Worm (Caenorhabditis elegans) whole organism, L1 larva: Measurements from ENCODE around the gene B0563.6.

Experiments
- Y116A8C.19 ChIP-seq: sonication (generic microtip); optimal IDR thresholded peaks from 2 replicates; lab custom pipeline; 2016; ENCODE audit warnings: missing compliant biosample characterization, missing genetic modification characterization, borderline replicate concordance
- alr-1 ChIP-seq: fragments of 200-800 bp; sonication (Bioruptor generic); optimal IDR thresholded peaks from 2 replicates; lab custom pipeline; 2018; ENCODE audit warnings: borderline replicate concordance, mild to moderate bottlenecking, missing genetic modification characterization, missing compliant biosample characterization
- blmp-1 ChIP-seq: fragments of 150-350 bp; optimal IDR thresholded peaks from 2 replicates; lab custom pipeline; 2014; ENCODE audit warnings: missing biosample characterization, missing genetic modification characterization
- ceh-63 ChIP-seq: fragments of 200-800 bp; sonication (Bioruptor generic); optimal IDR thresholded peaks from 2 replicates; lab custom pipeline; 2018; ENCODE audit warnings: mild to moderate bottlenecking, missing genetic modification characterization, missing compliant biosample characterization
- ceh-8 ChIP-seq: fragments of 200-800 bp; sonication (Bioruptor generic); optimal IDR thresholded peaks from 2 replicates; lab custom pipeline; 2018; ENCODE audit warnings: mild to moderate bottlenecking, missing genetic modification characterization, moderate library complexity, missing compliant biosample characterization
- ceh-82 ChIP-seq, 3 experiments: fragments of 150-350 bp in 1 of 3; sonication (generic microtip) in 2 of 3; optimal IDR thresholded peaks; 2 replicates each; lab custom pipeline; 2014 to 2017; ENCODE audit warnings: missing biosample characterization in 3 of 3, missing genetic modification characterization in 3 of 3
- ces-1 ChIP-seq: fragments of 150-350 bp; optimal IDR thresholded peaks from 2 replicates; lab custom pipeline; 2014; ENCODE audit warnings: missing biosample characterization, missing genetic modification reagents, missing genetic modification characterization
- efl-1 ChIP-seq, 4 experiments: fragments of 150-350 bp; optimal IDR thresholded peaks in 3 of 4; peaks in 1 of 4; 1 replicate in 1 of 4; 2 replicates in 3 of 4; lab custom pipeline; 2014; ENCODE audit warnings: missing biosample characterization in 2 of 4, missing genetic modification characterization in 2 of 4, missing genetic modification reagents in 2 of 4
- egl-27 ChIP-seq, 2 experiments: fragments of 150-350 bp in 1 of 2; sonication (generic microtip); optimal IDR thresholded peaks; 3 replicates each; lab custom pipeline; 2017 to 2018; ENCODE audit warnings: missing biosample characterization in 2 of 2, missing genetic modification characterization in 2 of 2, missing genetic modification reagents in 2 of 2
- elt-3 ChIP-seq, 6 experiments: fragments of 150-350 bp in 1 of 6; sonication (generic microtip); optimal IDR thresholded peaks; 2 replicates each; lab custom pipeline; 2017 to 2018; ENCODE audit warnings: missing biosample characterization in 6 of 6, missing genetic modification characterization in 6 of 6, inconsistent platforms in 1 of 6
- fkh-10 ChIP-seq: sonication (generic microtip); optimal IDR thresholded peaks from 2 replicates; lab custom pipeline; 2017; ENCODE audit warnings: missing biosample characterization, missing genetic modification reagents, missing genetic modification characterization
- fkh-8 ChIP-seq: sonication (generic microtip); optimal IDR thresholded peaks from 2 replicates; lab custom pipeline; 2016; ENCODE audit warnings: mild to moderate bottlenecking, missing genetic modification characterization, missing compliant biosample characterization
- fos-1 ChIP-seq: fragments of 150-350 bp; optimal IDR thresholded peaks from 2 replicates; lab custom pipeline; 2014; ENCODE audit warnings: missing biosample characterization, missing genetic modification characterization
- hlh-17 ChIP-seq: fragments of 200-800 bp; sonication (Bioruptor generic); optimal IDR thresholded peaks from 2 replicates; lab custom pipeline; 2018; ENCODE audit warnings: missing genetic modification characterization, mild to moderate bottlenecking, missing compliant biosample characterization, moderate library complexity, borderline replicate concordance
- irx-1 ChIP-seq: sonication (generic microtip); optimal IDR thresholded peaks from 2 replicates; lab custom pipeline; 2016; ENCODE audit warnings: missing genetic modification characterization, missing compliant biosample characterization
- jun-1 ChIP-seq: fragments of 150-350 bp; optimal IDR thresholded peaks from 2 replicates; lab custom pipeline; 2014; ENCODE audit warnings: missing biosample characterization, missing genetic modification reagents, missing genetic modification characterization
- lin-13 ChIP-seq: fragments of 150-350 bp; optimal IDR thresholded peaks from 2 replicates; lab custom pipeline; 2014; ENCODE audit warnings: missing biosample characterization, missing genetic modification reagents, missing genetic modification characterization
- lin-39 ChIP-seq: fragments of 150-350 bp; optimal IDR thresholded peaks from 2 replicates; lab custom pipeline; 2014; ENCODE audit warnings: missing biosample characterization, missing genetic modification reagents, missing genetic modification characterization
- lir-3 ChIP-seq: sonication (generic microtip); optimal IDR thresholded peaks from 2 replicates; lab custom pipeline; 2016; ENCODE audit warnings: mild to moderate bottlenecking, missing genetic modification characterization, moderate library complexity, missing compliant biosample characterization; ENCODE audit not compliant: poor library complexity
- nhr-19 ChIP-seq: fragments of 200-800 bp; sonication (Bioruptor generic); conservative IDR thresholded peaks from 2 replicates; pipeline ENCODE4 v1.3.6; 2022; ENCODE audit warnings: missing genetic modification characterization, missing compliant biosample characterization
- nhr-20 ChIP-seq: sonication (generic microtip); optimal IDR thresholded peaks from 2 replicates; lab custom pipeline; 2016; ENCODE audit warnings: mild to moderate bottlenecking, missing genetic modification characterization, missing compliant biosample characterization
- nhr-237 ChIP-seq: fragments of 150-350 bp; optimal IDR thresholded peaks from 2 replicates; lab custom pipeline; 2014; ENCODE audit warnings: missing biosample characterization, missing genetic modification characterization
- nhr-28 ChIP-seq: fragments of 150-350 bp; optimal IDR thresholded peaks from 2 replicates; lab custom pipeline; 2014; ENCODE audit warnings: missing biosample characterization, missing genetic modification characterization
- nhr-71 ChIP-seq: sonication (generic microtip); optimal IDR thresholded peaks from 2 replicates; lab custom pipeline; 2016; ENCODE audit warnings: mild to moderate bottlenecking, missing genetic modification characterization, moderate library complexity, missing compliant biosample characterization
- nhr-85 ChIP-seq: sonication (generic microtip); peaks from one replicate; lab custom pipeline; 2016; ENCODE audit warnings: missing genetic modification characterization, inconsistent platforms, missing compliant biosample characterization
- nhr-90 ChIP-seq: sonication (generic microtip); optimal IDR thresholded peaks from 2 replicates; lab custom pipeline; 2016; ENCODE audit warnings: mild to moderate bottlenecking, missing genetic modification characterization, missing compliant biosample characterization; ENCODE audit not compliant: poor library complexity
- pag-3 ChIP-seq: sonication (generic microtip); optimal IDR thresholded peaks from 2 replicates; lab custom pipeline; 2017; ENCODE audit warnings: missing genetic modification characterization, mild to moderate bottlenecking, missing compliant biosample characterization, antibody characterized with exemption, borderline replicate concordance; ENCODE audit not compliant: insufficient read depth
- pqm-1 ChIP-seq: sonication (generic microtip); optimal IDR thresholded peaks from 3 replicates; lab custom pipeline; 2017; ENCODE audit warnings: missing biosample characterization, missing genetic modification characterization
- rnt-1 ChIP-seq: sonication (generic microtip); optimal IDR thresholded peaks from 2 replicates; lab custom pipeline; 2016; ENCODE audit warnings: mild to moderate bottlenecking, missing genetic modification characterization, moderate library complexity, missing compliant biosample characterization
- sox-4 ChIP-seq: sonication (generic microtip); optimal IDR thresholded peaks from 2 replicates; lab custom pipeline; 2016; ENCODE audit warnings: missing genetic modification characterization, missing compliant biosample characterization
- sup-37 ChIP-seq: fragments of 200-800 bp; sonication (Bioruptor generic); optimal IDR thresholded peaks from 2 replicates; lab custom pipeline; 2018; ENCODE audit warnings: mild to moderate bottlenecking, missing genetic modification characterization, missing compliant biosample characterization
- swsn-7 ChIP-seq: sonication (generic microtip); optimal IDR thresholded peaks from 2 replicates; lab custom pipeline; 2016; ENCODE audit warnings: missing genetic modification characterization, missing compliant biosample characterization
- tbx-2 ChIP-seq: sonication (generic microtip); optimal IDR thresholded peaks from 2 replicates; lab custom pipeline; 2016; ENCODE audit warnings: missing genetic modification characterization, missing compliant biosample characterization
- unc-98 ChIP-seq: fragments of 200-800 bp; sonication (Bioruptor generic); IDR thresholded peaks from 2 replicates; pipeline ENCODE4 v1.3.6; 2022; ENCODE audit warnings: missing genetic modification characterization, missing compliant biosample characterization
- xbp-1 ChIP-seq: sonication (generic microtip); optimal IDR thresholded peaks from 2 replicates; lab custom pipeline; 2016; ENCODE audit warnings: missing genetic modification characterization, missing compliant biosample characterization
- zag-1 ChIP-seq: fragments of 150-350 bp; optimal IDR thresholded peaks from 2 replicates; lab custom pipeline; 2014; ENCODE audit warnings: missing biosample characterization, missing genetic modification characterization
- ztf-4 ChIP-seq: fragments of 150-350 bp; optimal IDR thresholded peaks from 2 replicates; lab custom pipeline; 2014; ENCODE audit warnings: missing biosample characterization, missing genetic modification characterization

Gene B0563.6

DNA sequence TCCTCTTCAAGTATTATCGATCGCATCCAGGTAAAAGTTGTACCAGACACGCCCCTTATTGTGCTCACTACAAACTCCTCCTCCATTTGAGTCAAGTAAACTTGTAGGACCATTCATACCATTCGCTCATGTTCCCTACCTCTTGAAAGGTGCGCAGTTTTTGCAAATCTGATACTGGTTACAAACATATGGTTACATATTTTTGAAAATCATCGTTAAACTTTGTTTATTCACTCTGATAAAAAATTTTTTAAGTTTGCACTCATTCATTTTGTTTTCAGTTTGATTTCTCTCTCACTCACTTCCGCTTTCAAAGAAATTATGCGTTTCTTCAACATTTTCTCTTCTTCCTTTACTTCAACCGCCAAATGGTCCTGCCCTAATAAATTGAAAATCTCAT lies 33.7 kb downstream of the B0563.6 start, which contains the start of gene B0563.1:
Gene B0563.1, plus strand, starts transcription at position 301 of the 400 bp plus-strand sequence.
- TF ChIP-seq zag-1, result no peak
- no peak for TF ChIP-seq jun-1
- TF ChIP-seq efl-1 (optimal IDR thresholded peaks at IDR 0.05; lab: Kevin White, UChicago), result no peak
- TF ChIP-seq efl-1 (GFP tag; optimal IDR thresholded peaks at IDR 0.05 in 1 of 2; lab: Kevin White, UChicago), result peak in 1 of 2 experiments; percentile 24

- no peak for TF ChIP-seq nhr-71 (tag; lab: Kevin White, UChicago)
- no peak for TF ChIP-seq lin-13
- no peak for TF ChIP-seq ztf-4 (tag; lab: Kevin White, UChicago)
- TF ChIP-seq unc-98 (GFP tag; lab: Robert Waterston, UW), result no peak
- no peak for TF ChIP-seq nhr-237 (tag; lab: Kevin White, UChicago)
- TF ChIP-seq fkh-10 (GFP tag; lab: Kevin White, UChicago), result no peak
- TF ChIP-seq sup-37, result no peak
- TF ChIP-seq nhr-28 (tag; lab: Kevin White, UChicago), result no peak
- no peak for TF ChIP-seq jun-1
- no peak for TF ChIP-seq fos-1 (tag; lab: Kevin White, UChicago)
- TF ChIP-seq ceh-82 (tag; optimal IDR thresholded peaks at IDR 0.05; lab: Kevin White, UChicago), result no peak
- TF ChIP-seq nhr-20 (tag; lab: Kevin White, UChicago), result no peak
- TF ChIP-seq nhr-90 (tag; lab: Kevin White, UChicago), result no peak
- TF ChIP-seq rnt-1 (tag; lab: Kevin White, UChicago), result no peak
- no peak for TF ChIP-seq irx-1
- no peak for TF ChIP-seq Y116A8C.19 (tag; lab: Kevin White, UChicago)
- TF ChIP-seq lir-3 (tag; lab: Kevin White, UChicago), result no peak
- no peak for TF ChIP-seq sox-4
- TF ChIP-seq swsn-7 (tag; lab: Kevin White, UChicago), result no peak
Measured at ce11 chrX:9172278-9172677, 34.8 kb downstream of the B0563.6 start, which contains the start of gene B0563.18. TSS of gene B0563.18 (plus strand) at chrX:9172578.

- TF ChIP-seq nhr-28 (tag; lab: Kevin White, UChicago) (no peak), alr-1 (tag; lab: Kevin White, UChicago) (no peak), ces-1 (GFP tag; lab: Kevin White, UChicago) (no peak), tbx-2 (no peak), nhr-19 (GFP tag; lab: Robert Waterston, UW) (no peak), blmp-1 (tag; lab: Kevin White, UChicago) (no peak), elt-3 (tag; optimal IDR thresholded peaks at IDR 0.05; lab: Kevin White, UChicago) (no peak)
Measured at ce11 chrX:9172733-9173132, 35.2 kb downstream of the B0563.6 start.

ce11 chrX:9174409-9174808 lies 36.9 kb downstream of the B0563.6 start, which contains the start of gene B0563.8:
TSS of gene B0563.8 (minus strand) at chrX:9174509.
- TF ChIP-seq ceh-63, result no peak
- TF ChIP-seq nhr-20 (tag; lab: Kevin White, UChicago), result no peak
- TF ChIP-seq ceh-8 (GFP tag; lab: Kevin White, UChicago), result no peak
- no peak for TF ChIP-seq swsn-7 (tag; lab: Kevin White, UChicago)
- no peak for TF ChIP-seq sox-4
- no peak for TF ChIP-seq pag-3 (tag; lab: Kevin White, UChicago)
- TF ChIP-seq lin-13, result no peak
- no peak for TF ChIP-seq blmp-1 (tag; lab: Kevin White, UChicago)
- TF ChIP-seq nhr-85 (tag; lab: Kevin White, UChicago), result no peak
- TF ChIP-seq xbp-1, result no peak
- no peak for TF ChIP-seq pqm-1 (tag; lab: Kevin White, UChicago)
- TF ChIP-seq egl-27 (tag; optimal IDR thresholded peaks at IDR 0.05; lab: Kevin White, UChicago), result no peak
- TF ChIP-seq fkh-8 (tag; lab: Kevin White, UChicago), result no peak
- no peak for TF ChIP-seq lin-39 (tag; lab: Kevin White, UChicago)
- TF ChIP-seq hlh-17 (GFP tag; lab: Kevin White, UChicago), result no peak
